Fruit fly (Drosophila melanogaster): Measurements from ENCODE around the gene CG14397.

The CG14397 gene

dm6 chr2L:21096448-21096994 is 5.5 kb downstream of the CG14397 start, which contains the start of gene CG34136 (continued):
- TF ChIP-seq D19B (GFP tag; optimal IDR thresholded peaks at IDR 0.05) = no peak
- TF ChIP-seq CG30403 (GFP tag; optimal IDR thresholded peaks at IDR 0.05) = peak; percentile 53
- TF ChIP-seq gcm (GFP tag; optimal IDR thresholded peaks at IDR 0.05) = no peak
- peak; percentile 29 for TF ChIP-seq ind (GFP tag; optimal IDR thresholded peaks at IDR 0.05)
- TF ChIP-seq peb (GFP tag; IDR thresholded peaks at IDR 0.05) = no peak
- TF ChIP-seq CG12299 (tag; optimal IDR thresholded peaks at IDR 0.05) = no peak
- no peak for TF ChIP-seq CG12219 (GFP tag; optimal IDR thresholded peaks at IDR 0.05)
- no peak for TF ChIP-seq h (optimal IDR thresholded peaks at IDR 0.05)
- TF ChIP-seq CG17359 (tag; optimal IDR thresholded peaks at IDR 0.05) = peak; percentile 56
- peak; percentile 19 for TF ChIP-seq CG13894 (tag; optimal IDR thresholded peaks at IDR 0.05)
- peak; percentile 22 for TF ChIP-seq cwo (GFP tag; optimal IDR thresholded peaks at IDR 0.05)
- no peak for TF ChIP-seq gt (GFP tag; IDR thresholded peaks at IDR 0.05)
- no peak for TF ChIP-seq CkIIα-i1 (GFP tag; IDR thresholded peaks at IDR 0.05)
- TF ChIP-seq ro (GFP tag; IDR thresholded peaks at IDR 0.05) = no peak
- peak; percentile 9; the same call in 1 of the 2 replicates for TF ChIP-seq esg (GFP tag; conservative IDR thresholded peaks at IDR 0.05)
- TF ChIP-seq ac (GFP tag; optimal IDR thresholded peaks at IDR 0.05) = no peak
- TF ChIP-seq sima (GFP tag; optimal IDR thresholded peaks at IDR 0.05) = no peak
- no peak for TF ChIP-seq cas (GFP tag; IDR thresholded peaks at IDR 0.05)
- TF ChIP-seq C15 (GFP tag; IDR thresholded peaks at IDR 0.05) = no peak
- TF ChIP-seq Lim3 (GFP tag; IDR thresholded peaks at IDR 0.05) = no peak
- no peak for TF ChIP-seq CG15073 (GFP tag; optimal IDR thresholded peaks at IDR 0.05)
- no peak for TF ChIP-seq CG13624 (GFP tag; optimal IDR thresholded peaks at IDR 0.05)
- TF ChIP-seq Spps (tag; optimal IDR thresholded peaks at IDR 0.05) = no peak
- TF ChIP-seq E2f2 (GFP tag; IDR thresholded peaks at IDR 0.05) = no peak; the same call in 1 of the 2 replicates
- TF ChIP-seq CG9215 (GFP tag; IDR thresholded peaks at IDR 0.05) = no peak
- TF ChIP-seq CG7987 (GFP tag; optimal IDR thresholded peaks at IDR 0.05) = peak; percentile 13
- TF ChIP-seq tap (tag; optimal IDR thresholded peaks at IDR 0.05) = no peak
- TF ChIP-seq Mes4 (GFP tag; optimal IDR thresholded peaks at IDR 0.05) = no peak
- peak; percentile 36 for TF ChIP-seq CG6683 (GFP tag; optimal IDR thresholded peaks at IDR 0.05)
- TF ChIP-seq CG2199 (GFP tag; IDR thresholded peaks at IDR 0.05) = no peak
- TF ChIP-seq az2 (GFP tag; optimal IDR thresholded peaks at IDR 0.05) = peak; percentile 42
- TF ChIP-seq Hey (tag; optimal IDR thresholded peaks at IDR 0.05) = no peak
- no peak for TF ChIP-seq CG42726 (GFP tag; IDR thresholded peaks at IDR 0.05; ENCODE audit: partially characterized antibody)
- TF ChIP-seq tgo (GFP tag; IDR thresholded peaks at IDR 0.05) = peak; percentile 39; the same call in 1 of the 3 replicates
- TF ChIP-seq Hr78 (GFP tag; optimal IDR thresholded peaks at IDR 0.05) = peak in 1 of 2 experiments; percentile 66
- TF ChIP-seq CG10147 (GFP tag; optimal IDR thresholded peaks at IDR 0.05) = no peak
- TF ChIP-seq CG4360 (GFP tag; IDR thresholded peaks at IDR 0.05) = no peak
- TF ChIP-seq pzg (GFP tag; optimal IDR thresholded peaks at IDR 0.05) = no peak
- TF ChIP-seq CG10565 (GFP tag; optimal IDR thresholded peaks at IDR 0.05) = no peak
- TF ChIP-seq pb (GFP tag; optimal IDR thresholded peaks at IDR 0.05) = no peak
- peak; percentile 46 for TF ChIP-seq kni (GFP tag; optimal IDR thresholded peaks at IDR 0.05)
- TF ChIP-seq CG9437 (GFP tag; optimal IDR thresholded peaks at IDR 0.05) = peak; percentile 49
- peak; percentile 22 for TF ChIP-seq CG12155 (GFP tag; optimal IDR thresholded peaks at IDR 0.05)
- TF ChIP-seq lov (optimal IDR thresholded peaks at IDR 0.05) = no peak
- 0 out of 3 replicates have a peak, but pooled peaks have one; percentile 9 for TF ChIP-seq lov (GFP tag; IDR thresholded peaks at IDR 0.05)
- no peak; the same call in 1 of the 2 replicates for TF ChIP-seq CG32532 (GFP tag; IDR thresholded peaks at IDR 0.05)
- TF ChIP-seq Fer1 (GFP tag; optimal IDR thresholded peaks at IDR 0.05) = peak; percentile 12
- TF ChIP-seq schlank (tag; optimal IDR thresholded peaks at IDR 0.05) = no peak
- TF ChIP-seq ranshi (GFP tag; IDR thresholded peaks at IDR 0.05) = no peak
- TF ChIP-seq CG3726 (GFP tag; IDR thresholded peaks at IDR 0.05) = no peak
- TF ChIP-seq CG31224 (GFP tag; IDR thresholded peaks at IDR 0.05) = no peak
- TF ChIP-seq CG6654 (GFP tag; optimal IDR thresholded peaks at IDR 0.05) = no peak

All from whole organism, embryonic.